Fruit fly (Drosophila melanogaster) whole organism, embryonic: Measurements from ENCODE around the gene CG7889.

Source experiments
- Antp ChIP-seq: fragments of 200-800 bp; sonication (Bioruptor generic); optimal IDR thresholded peaks from 3 replicates; lab custom pipeline; 2016; ENCODE audit warnings: missing biosample characterization, missing genetic modification characterization
- Blimp-1 ChIP-seq: fragments of 200-800 bp; sonication (Bioruptor generic); optimal IDR thresholded peaks from 3 replicates; lab custom pipeline; 2018; ENCODE audit warnings: missing biosample characterization, missing genetic modification characterization, mild to moderate bottlenecking, moderate library complexity, missing genetic modification reagents
- CG10267 ChIP-seq: fragments of 200-800 bp; sonication (Bioruptor generic); optimal IDR thresholded peaks from 2 replicates; lab custom pipeline; 2018; ENCODE audit warnings: missing biosample characterization, mild to moderate bottlenecking, missing genetic modification characterization, moderate library complexity
- CG11456 ChIP-seq: fragments of 200-800 bp; sonication (Bioruptor generic); IDR thresholded peaks from 3 replicates; pipeline ENCODE4 v1.3.6; 2022; ENCODE audit warnings: missing biosample characterization, missing genetic modification characterization
- CG11560 ChIP-seq: fragments of 200-800 bp; sonication (Bioruptor generic); IDR thresholded peaks from 3 replicates; pipeline ENCODE4 v1.3.6; 2022; ENCODE audit warnings: missing biosample characterization, missing genetic modification characterization
- CG12659 ChIP-seq: fragments of 200-800 bp; sonication (Bioruptor generic); optimal IDR thresholded peaks from 3 replicates; lab custom pipeline; 2017; ENCODE audit warnings: mild to moderate bottlenecking, missing biosample characterization, missing genetic modification reagents, missing genetic modification characterization
- CG14014 ChIP-seq: fragments of 200-800 bp; sonication (Bioruptor generic); IDR thresholded peaks from 2 replicates; pipeline ENCODE4 v1.3.6; 2022; ENCODE audit warnings: missing biosample characterization, missing genetic modification characterization
- CG16779 ChIP-seq: fragments of 200-800 bp; sonication (Bioruptor generic); IDR thresholded peaks from 2 replicates; pipeline ENCODE4 v1.3.6; 2022; ENCODE audit warnings: missing biosample characterization, missing genetic modification characterization
- CG16863 ChIP-seq: fragments of 200-800 bp; sonication (Bioruptor generic); optimal IDR thresholded peaks from 3 replicates; lab custom pipeline; 2016; ENCODE audit warnings: missing biosample characterization, missing genetic modification characterization
- CG17186 ChIP-seq: fragments of 200-800 bp; sonication (Bioruptor generic); optimal IDR thresholded peaks from 3 replicates; lab custom pipeline; 2017; ENCODE audit warnings: missing biosample characterization, missing genetic modification reagents, missing genetic modification characterization
- CG17361 ChIP-seq: fragments of 200-800 bp; sonication (Bioruptor generic); IDR thresholded peaks from 3 replicates; pipeline ENCODE4 v1.3.6; 2022; ENCODE audit warnings: missing biosample characterization, missing genetic modification characterization
- CG2116 ChIP-seq: fragments of 200-800 bp; sonication (Bioruptor generic); optimal IDR thresholded peaks from 3 replicates; lab custom pipeline; 2018; ENCODE audit warnings: missing biosample characterization, mild to moderate bottlenecking, missing genetic modification characterization
- CG31224 ChIP-seq: fragments of 200-800 bp; sonication (Bioruptor generic); IDR thresholded peaks from 2 replicates; pipeline ENCODE4 v1.3.6; 2022; ENCODE audit warnings: missing biosample characterization, missing genetic modification characterization
- CG4424 ChIP-seq: fragments of 200-800 bp; sonication (Bioruptor generic); optimal IDR thresholded peaks from 3 replicates; lab custom pipeline; 2016; ENCODE audit warnings: missing biosample characterization, missing genetic modification characterization
- CG5180 ChIP-seq: fragments of 200-800 bp; sonication (Bioruptor generic); optimal IDR thresholded peaks from 3 replicates; lab custom pipeline; 2017; ENCODE audit warnings: missing biosample characterization, missing genetic modification characterization, mild to moderate bottlenecking, moderate library complexity, missing genetic modification reagents
- CG7987 ChIP-seq: fragments of 200-800 bp; sonication (Bioruptor generic); optimal IDR thresholded peaks from 2 replicates; lab custom pipeline; 2018; ENCODE audit warnings: missing biosample characterization, mild to moderate bottlenecking, missing genetic modification characterization, moderate library complexity
- CG9727 ChIP-seq: fragments of 200-800 bp; sonication (Bioruptor generic); optimal IDR thresholded peaks from 3 replicates; lab custom pipeline; 2017; ENCODE audit warnings: missing biosample characterization, mild to moderate bottlenecking, missing genetic modification characterization
- Dbx ChIP-seq: fragments of 200-800 bp; sonication (Bioruptor generic); IDR thresholded peaks from 3 replicates; pipeline ENCODE4 v1.3.6; 2022; ENCODE audit warnings: missing biosample characterization, missing genetic modification characterization
- Deaf1 ChIP-seq: fragments of 200-800 bp; optimal IDR thresholded peaks from 3 replicates; lab custom pipeline; 2019; ENCODE audit warnings: missing biosample characterization, mild to moderate bottlenecking, missing genetic modification characterization, moderate library complexity
- Dip2 ChIP-seq: fragments of 200-800 bp; sonication (Bioruptor generic); IDR thresholded peaks from 2 replicates; pipeline ENCODE4 v1.3.6; 2022; ENCODE audit warnings: missing biosample characterization, missing genetic modification characterization
- Dref ChIP-seq: fragments of 200-800 bp; sonication (Bioruptor generic); IDR thresholded peaks from 2 replicates; pipeline ENCODE4 v1.3.6; 2022; ENCODE audit warnings: missing biosample characterization, missing genetic modification characterization
- Ets97D ChIP-seq: fragments of 200-800 bp; sonication (Bioruptor generic); optimal IDR thresholded peaks from 3 replicates; lab custom pipeline; 2016; ENCODE audit warnings: missing biosample characterization, missing genetic modification characterization
- HmgZ ChIP-seq: fragments of 200-800 bp; sonication (Bioruptor generic); optimal IDR thresholded peaks from 2 replicates; lab custom pipeline; 2018; ENCODE audit warnings: missing biosample characterization, mild to moderate bottlenecking, missing genetic modification characterization
- Hmr ChIP-seq: fragments of 200-800 bp; sonication (Bioruptor generic); optimal IDR thresholded peaks from 3 replicates; lab custom pipeline; 2017; ENCODE audit warnings: mild to moderate bottlenecking, missing biosample characterization, missing genetic modification reagents, missing genetic modification characterization
- Max ChIP-seq: fragments of 200-800 bp; sonication (Bioruptor generic); optimal IDR thresholded peaks from 2 replicates; lab custom pipeline; 2016; ENCODE audit warnings: missing biosample characterization, mild to moderate bottlenecking, missing genetic modification characterization
- NC2α ChIP-seq: fragments of 200-800 bp; sonication (Bioruptor generic); optimal IDR thresholded peaks from 2 replicates; lab custom pipeline; 2016; ENCODE audit warnings: missing biosample characterization, missing genetic modification characterization
- Ssrp ChIP-seq: fragments of 200-800 bp; sonication (Bioruptor generic); optimal IDR thresholded peaks from 2 replicates; lab custom pipeline; 2018; ENCODE audit warnings: missing biosample characterization, mild to moderate bottlenecking, missing genetic modification characterization, moderate library complexity
- Trl ChIP-seq, 3 experiments: fragments of >200 bp in 2 of 3; fragments of 200-800 bp in 1 of 3; sonication (Bioruptor generic) in 1 of 3; optimal IDR thresholded peaks; 2 replicates in 1 of 3; 3 replicates in 2 of 3; lab custom pipeline; 2016 to 2017; ENCODE audit warnings: missing biosample characterization in 1 of 3, missing genetic modification characterization in 1 of 3
- YL-1 ChIP-seq: fragments of 200-800 bp; sonication (Bioruptor generic); optimal IDR thresholded peaks from 3 replicates; lab custom pipeline; 2017; ENCODE audit warnings: missing biosample characterization, mild to moderate bottlenecking, missing genetic modification characterization
- ase ChIP-seq: fragments of 200-800 bp; sonication (Bioruptor generic); IDR thresholded peaks from 3 replicates; pipeline ENCODE4 v1.3.6; 2022; ENCODE audit warnings: missing biosample characterization, missing genetic modification characterization
- ato ChIP-seq: fragments of 200-800 bp; sonication (Bioruptor generic); IDR thresholded peaks from 2 replicates; pipeline ENCODE4 v1.3.6; 2022; ENCODE audit warnings: missing biosample characterization, missing genetic modification characterization; ENCODE audit not compliant: partially characterized antibody
- chm ChIP-seq: fragments of 200-800 bp; sonication (Bioruptor generic); IDR thresholded peaks from 2 replicates; pipeline ENCODE4 v1.3.6; 2022; ENCODE audit warnings: missing biosample characterization, missing genetic modification characterization
- crc ChIP-seq: fragments of 200-800 bp; sonication (Bioruptor generic); optimal IDR thresholded peaks from 2 replicates; lab custom pipeline; 2016; ENCODE audit warnings: missing biosample characterization, missing genetic modification characterization
- croc ChIP-seq: fragments of 200-800 bp; sonication (Bioruptor generic); conservative IDR thresholded peaks from 3 replicates; pipeline ENCODE4 v1.3.6; 2022; ENCODE audit warnings: missing biosample characterization, missing genetic modification characterization
- dan ChIP-seq: fragments of 200-800 bp; sonication (Bioruptor generic); IDR thresholded peaks from 2 replicates; pipeline ENCODE4 v1.3.6; 2022; ENCODE audit warnings: missing biosample characterization, missing genetic modification characterization
- dati ChIP-seq: fragments of 200-800 bp; sonication (Bioruptor generic); IDR thresholded peaks from 2 replicates; pipeline ENCODE4 v1.3.6; 2022; ENCODE audit warnings: missing biosample characterization, missing genetic modification characterization
- en ChIP-seq: fragments of 200-800 bp; sonication (Bioruptor generic); optimal IDR thresholded peaks from 2 replicates; lab custom pipeline; 2016; ENCODE audit warnings: missing biosample characterization, missing genetic modification characterization
- fd96Cb ChIP-seq: fragments of 200-800 bp; sonication (Bioruptor generic); optimal IDR thresholded peaks from 2 replicates; lab custom pipeline; 2018; ENCODE audit warnings: missing biosample characterization, mild to moderate bottlenecking, missing genetic modification characterization, moderate library complexity
- fu2 ChIP-seq: fragments of 200-800 bp; sonication (Bioruptor generic); optimal IDR thresholded peaks from 2 replicates; lab custom pipeline; 2016; ENCODE audit warnings: missing biosample characterization, missing genetic modification characterization
- h ChIP-seq: fragments of >200 bp; optimal IDR thresholded peaks from 2 replicates; lab custom pipeline; 2017
- ham ChIP-seq: fragments of 200-800 bp; sonication (Bioruptor generic); IDR thresholded peaks from 2 replicates; pipeline ENCODE4 v1.3.6; 2022; ENCODE audit warnings: missing biosample characterization, missing genetic modification characterization
- hbn ChIP-seq: fragments of 200-800 bp; sonication (Bioruptor generic); IDR thresholded peaks from 2 replicates; pipeline ENCODE4 v1.3.6; 2022; ENCODE audit warnings: missing biosample characterization, missing genetic modification characterization; ENCODE audit not compliant: partially characterized antibody
- kay ChIP-seq: fragments of 200-800 bp; sonication (Bioruptor generic); optimal IDR thresholded peaks from 2 replicates; lab custom pipeline; 2016; ENCODE audit warnings: missing biosample characterization, missing genetic modification characterization
- knrl ChIP-seq: fragments of 200-800 bp; sonication (Bioruptor generic); IDR thresholded peaks from 3 replicates; pipeline ENCODE4 v1.3.6; 2022; ENCODE audit warnings: missing biosample characterization, missing genetic modification characterization; ENCODE audit not compliant: partially characterized antibody
- nom ChIP-seq: fragments of 200-800 bp; sonication (Bioruptor generic); optimal IDR thresholded peaks from 2 replicates; lab custom pipeline; 2017; ENCODE audit warnings: missing biosample characterization, missing genetic modification characterization, mild to moderate bottlenecking, moderate library complexity, missing genetic modification reagents
- onecut ChIP-seq: fragments of 200-800 bp; sonication (Bioruptor generic); IDR thresholded peaks from 2 replicates; pipeline ENCODE4 v1.3.6; 2022; ENCODE audit warnings: missing biosample characterization, missing genetic modification characterization
- otp ChIP-seq: fragments of 200-800 bp; sonication (Bioruptor generic); IDR thresholded peaks from 3 replicates; pipeline ENCODE4, ENCODE4 v1.3.6; 2022; ENCODE audit warnings: missing biosample characterization, missing genetic modification characterization
- psq ChIP-seq: fragments of 200-800 bp; sonication (Bioruptor generic); optimal IDR thresholded peaks from 2 replicates; lab custom pipeline; 2017; ENCODE audit warnings: missing biosample characterization, missing genetic modification characterization
- pzg ChIP-seq: fragments of 200-800 bp; sonication (Bioruptor generic); optimal IDR thresholded peaks from 3 replicates; lab custom pipeline; 2018; ENCODE audit warnings: missing biosample characterization, mild to moderate bottlenecking, missing genetic modification characterization, moderate library complexity
- sisA ChIP-seq: fragments of 200-800 bp; sonication (Bioruptor generic); IDR thresholded peaks from 2 replicates; pipeline ENCODE4 v1.3.6; 2022; ENCODE audit warnings: missing biosample characterization, missing genetic modification characterization
- trem ChIP-seq: fragments of 200-800 bp; optimal IDR thresholded peaks from 3 replicates; lab custom pipeline; 2019; ENCODE audit warnings: missing biosample characterization, mild to moderate bottlenecking, missing genetic modification characterization, moderate library complexity
- zfh1 ChIP-seq: fragments of 200-800 bp; sonication (Bioruptor generic); IDR thresholded peaks from 3 replicates; pipeline ENCODE4 v1.3.6; 2022; ENCODE audit warnings: missing biosample characterization, missing genetic modification characterization

Gene CG7889

DNA sequence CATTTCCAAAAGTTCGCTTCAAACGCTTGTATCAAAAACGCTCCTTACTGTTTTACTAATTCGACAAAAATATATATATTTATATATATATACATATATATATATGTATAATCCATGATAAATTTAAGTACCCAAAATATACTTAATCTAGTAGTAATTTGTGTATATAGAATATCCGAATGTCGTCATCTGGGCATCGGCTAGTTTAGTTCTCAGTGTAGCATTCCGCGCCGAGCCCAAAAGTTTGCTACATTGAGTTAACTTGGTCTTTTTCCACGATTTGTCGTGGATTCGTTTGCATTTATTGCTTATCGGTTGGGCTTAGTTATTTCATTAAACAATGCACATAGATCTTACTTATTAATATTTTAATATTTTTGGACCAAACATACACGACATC lies 37.8 kb downstream of the CG7889 start (continued):
- TF ChIP-seq dati (GFP tag; lab: Robert Waterston, UW) (no peak), CG5180 (GFP tag; lab: Kevin White, UChicago) (no peak), knrl (GFP tag; lab: Robert Waterston, UW) (no peak), CG16779 (GFP tag; lab: Robert Waterston, UW) (no peak), pzg (GFP tag; lab: Kevin White, UChicago) (no peak), en (GFP tag; lab: Kevin White, UChicago) (no peak), sisA (GFP tag; lab: Robert Waterston, UW) (no peak), CG7987 (GFP tag; lab: Kevin White, UChicago) (no peak), ham (GFP tag; lab: Robert Waterston, UW) (no peak), onecut (GFP tag; lab: Robert Waterston, UW) (no peak), psq (GFP tag; lab: Kevin White, UChicago) (no peak), CG14014 (GFP tag; lab: Robert Waterston, UW) (0 out of 2 replicates have a peak, but pooled peaks have one; percentile 22), Dref (no peak), otp (GFP tag; lab: Robert Waterston, UW) (no peak), CG4424 (peak; percentile 1), CG11560 (tag; lab: Robert Waterston, UW) (no peak), YL-1 (GFP tag; lab: Kevin White, UChicago) (no peak), CG17361 (GFP tag; lab: Robert Waterston, UW) (no peak), nom (GFP tag; lab: Kevin White, UChicago) (no peak), crc (GFP tag; lab: Kevin White, UChicago) (no peak), fu2 (GFP tag; lab: Kevin White, UChicago) (no peak), fd96Cb (tag; lab: Kevin White, UChicago) (peak; percentile 8), kay (GFP tag; lab: Kevin White, UChicago) (no peak), hbn (GFP tag; lab: Robert Waterston, UW) (no peak), Ssrp (tag; lab: Kevin White, UChicago) (no peak), Hmr (GFP tag; lab: Kevin White, UChicago) (no peak), CG11456 (GFP tag; lab: Robert Waterston, UW) (no peak; the same call in 2 of the 3 replicates), Trl (optimal IDR thresholded peaks at IDR 0.05; lab: Kevin White, UChicago) (no peak), Trl (GFP tag; optimal IDR thresholded peaks at IDR 0.05; lab: Kevin White, UChicago) (no peak), CG16863 (GFP tag; lab: Kevin White, UChicago) (no peak), HmgZ (tag; lab: Kevin White, UChicago) (no peak), CG12659 (peak; percentile 23), CG17186 (no peak), chm (GFP tag; lab: Robert Waterston, UW) (no peak), zfh1 (GFP tag; lab: Robert Waterston, UW) (peak; percentile 50; the same call in 1 of the 3 replicates), NC2α (GFP tag; lab: Kevin White, UChicago) (no peak), trem (tag; lab: Kevin White, UChicago) (no peak), CG10267 (tag; lab: Kevin White, UChicago) (no peak), Blimp-1 (no peak), Max (GFP tag; lab: Kevin White, UChicago) (no peak), Dip2 (no peak), ase (GFP tag; lab: Robert Waterston, UW) (peak; percentile 13; the same call in 1 of the 3 replicates), CG9727 (GFP tag; lab: Kevin White, UChicago) (no peak), h (lab: Kevin White, UChicago) (no peak), Ets97D (GFP tag; lab: Kevin White, UChicago) (no peak), Deaf1 (tag; lab: Kevin White, UChicago) (no peak), croc (GFP tag; lab: Robert Waterston, UW) (no peak), dan (GFP tag; lab: Robert Waterston, UW) (no peak), CG2116 (no peak), Antp (GFP tag; lab: Kevin White, UChicago) (no peak), Dbx (GFP tag; lab: Robert Waterston, UW) (no peak), ato (GFP tag; lab: Robert Waterston, UW) (no peak), CG31224 (no peak)
